Fruit fly (Drosophila melanogaster) whole organism, prepupa: ENCODE results near the gene CG4822.
A peak's percentile ranks its signal among the peaks of the same experiment; 100 is the strongest.

Source experiments
- Blimp-1 ChIP-seq: fragments of 200-800 bp; sonication (Bioruptor generic); optimal IDR thresholded peaks from 3 replicates; lab custom pipeline; 2017; ENCODE audit warnings: missing biosample characterization, missing genetic modification characterization, mild to moderate bottlenecking, moderate library complexity, missing genetic modification reagents
- CG10669 ChIP-seq: fragments of 200-800 bp; sonication (Bioruptor generic); optimal IDR thresholded peaks from 3 replicates; lab custom pipeline; 2018; ENCODE audit warnings: missing biosample characterization, mild to moderate bottlenecking, missing genetic modification characterization, moderate library complexity
- CG11294 ChIP-seq: fragments of 200-800 bp; sonication (Bioruptor generic); IDR thresholded peaks from 2 replicates; pipeline ENCODE4 v1.3.6; 2022; ENCODE audit warnings: missing biosample characterization, missing genetic modification characterization
- CG11762 ChIP-seq: fragments of 200-800 bp; sonication (Bioruptor generic); optimal IDR thresholded peaks from 3 replicates; lab custom pipeline; 2016; ENCODE audit warnings: missing biosample characterization, missing genetic modification characterization; ENCODE audit not compliant: insufficient read depth
- CG1621 ChIP-seq: fragments of 200-800 bp; sonication (Bioruptor generic); optimal IDR thresholded peaks from 3 replicates; lab custom pipeline; 2018; ENCODE audit warnings: missing biosample characterization, mild to moderate bottlenecking, missing genetic modification characterization
- CG16779 ChIP-seq: fragments of 200-800 bp; sonication (Bioruptor generic); optimal IDR thresholded peaks from 3 replicates; lab custom pipeline; 2017; ENCODE audit warnings: missing biosample characterization, mild to moderate bottlenecking, missing genetic modification characterization
- CG4318 ChIP-seq: fragments of 200-800 bp; sonication (Bioruptor generic); optimal IDR thresholded peaks from 3 replicates; lab custom pipeline; 2017; ENCODE audit warnings: missing biosample characterization, mild to moderate bottlenecking, missing genetic modification characterization
- CG6808 ChIP-seq: fragments of 200-800 bp; sonication (Bioruptor generic); optimal IDR thresholded peaks from 3 replicates; lab custom pipeline; 2017; ENCODE audit warnings: missing biosample characterization, missing genetic modification characterization, mild to moderate bottlenecking, moderate library complexity, missing genetic modification reagents
- CG6854 ChIP-seq: fragments of 200-800 bp; sonication (Bioruptor generic); optimal IDR thresholded peaks from 2 replicates; lab custom pipeline; 2017; ENCODE audit warnings: missing biosample characterization, mild to moderate bottlenecking, missing genetic modification characterization
- CG8319 ChIP-seq: fragments of 200-800 bp; sonication (Bioruptor generic); optimal IDR thresholded peaks from 3 replicates; lab custom pipeline; 2016; ENCODE audit warnings: missing biosample characterization, missing genetic modification characterization
- CG8632 ChIP-seq: fragments of 200-800 bp; sonication (Bioruptor generic); optimal IDR thresholded peaks from 3 replicates; lab custom pipeline; 2016; ENCODE audit warnings: missing biosample characterization, missing genetic modification characterization
- CG9139 ChIP-seq: fragments of 200-800 bp; sonication (Bioruptor generic); optimal IDR thresholded peaks from 3 replicates; lab custom pipeline; 2017; ENCODE audit warnings: missing biosample characterization, mild to moderate bottlenecking, missing genetic modification characterization
- Eip75B ChIP-seq: fragments of 200-800 bp; sonication (Bioruptor generic); optimal IDR thresholded peaks from 3 replicates; lab custom pipeline; 2016; ENCODE audit warnings: missing biosample characterization, missing genetic modification characterization
- Eip78C ChIP-seq: fragments of 200-800 bp; sonication (Bioruptor generic); peaks from one replicate; lab custom pipeline; 2016; ENCODE audit warnings: missing biosample characterization, missing genetic modification characterization
- Eip93F ChIP-seq: fragments of 200-800 bp; sonication (Bioruptor generic); optimal IDR thresholded peaks from 2 replicates; lab custom pipeline; 2016; ENCODE audit warnings: missing biosample characterization, mild to moderate bottlenecking, missing genetic modification characterization
- Ets21C ChIP-seq: fragments of 200-800 bp; sonication (Bioruptor generic); optimal IDR thresholded peaks from 3 replicates; lab custom pipeline; 2016; ENCODE audit warnings: missing biosample characterization, missing genetic modification characterization
- Gug ChIP-seq: fragments of 200-800 bp; sonication (Bioruptor generic); IDR thresholded peaks from 2 replicates; pipeline ENCODE4 v1.3.6; 2022; ENCODE audit warnings: missing biosample characterization, missing genetic modification characterization
- Hr4 ChIP-seq: fragments of 200-800 bp; sonication (Bioruptor generic); optimal IDR thresholded peaks from 3 replicates; lab custom pipeline; 2016; ENCODE audit warnings: missing biosample characterization, missing genetic modification characterization
- Lpt ChIP-seq: fragments of 200-800 bp; sonication (Bioruptor generic); optimal IDR thresholded peaks from 3 replicates; lab custom pipeline; 2016; ENCODE audit warnings: missing biosample characterization, missing genetic modification characterization
- achi ChIP-seq: fragments of 200-800 bp; sonication (Bioruptor generic); optimal IDR thresholded peaks from 3 replicates; lab custom pipeline; 2016; ENCODE audit warnings: missing biosample characterization, missing genetic modification characterization
- cyc ChIP-seq: fragments of 200-800 bp; sonication (Bioruptor generic); optimal IDR thresholded peaks from 3 replicates; lab custom pipeline; 2016; ENCODE audit warnings: missing biosample characterization, missing genetic modification characterization
- dac ChIP-seq: fragments of 200-800 bp; sonication (Bioruptor generic); optimal IDR thresholded peaks from 2 replicates; lab custom pipeline; 2017; ENCODE audit warnings: missing biosample characterization, mild to moderate bottlenecking, missing genetic modification characterization
- fd59A ChIP-seq: fragments of 200-800 bp; sonication (Bioruptor generic); optimal IDR thresholded peaks from 2 replicates; lab custom pipeline; 2017; ENCODE audit warnings: missing biosample characterization, mild to moderate bottlenecking, missing genetic modification characterization, missing genetic modification reagents
- fd85E ChIP-seq: fragments of 200-800 bp; sonication (Bioruptor generic); optimal IDR thresholded peaks from 3 replicates; lab custom pipeline; 2016; ENCODE audit warnings: missing biosample characterization, missing genetic modification characterization
- fkh ChIP-seq: fragments of 200-800 bp; sonication (Bioruptor generic); optimal IDR thresholded peaks from 3 replicates; lab custom pipeline; 2017; ENCODE audit warnings: missing biosample characterization, mild to moderate bottlenecking, missing genetic modification characterization, moderate library complexity
- lz ChIP-seq: fragments of 200-800 bp; sonication (Bioruptor generic); optimal IDR thresholded peaks from 3 replicates; lab custom pipeline; 2016; ENCODE audit warnings: missing biosample characterization, missing genetic modification characterization
- net ChIP-seq: fragments of 200-800 bp; sonication (Bioruptor generic); optimal IDR thresholded peaks from 3 replicates; lab custom pipeline; 2016; ENCODE audit warnings: missing biosample characterization, missing genetic modification characterization
- pdm3 ChIP-seq: fragments of 200-800 bp; sonication (Bioruptor generic); optimal IDR thresholded peaks from 3 replicates; lab custom pipeline; 2016; ENCODE audit warnings: missing biosample characterization, missing genetic modification characterization
- salr ChIP-seq, 2 experiments: fragments of 200-800 bp; sonication (Bioruptor generic); optimal IDR thresholded peaks; 3 replicates each; lab custom pipeline; 2016 to 2018; ENCODE audit warnings: missing biosample characterization in 2 of 2, missing genetic modification characterization in 2 of 2, mild to moderate bottlenecking in 1 of 2
- spab ChIP-seq: fragments of 200-800 bp; sonication (Bioruptor generic); optimal IDR thresholded peaks from 2 replicates; lab custom pipeline; 2017; ENCODE audit warnings: missing biosample characterization, mild to moderate bottlenecking, missing genetic modification characterization, missing genetic modification reagents
- svp ChIP-seq: fragments of 200-800 bp; sonication (Bioruptor generic); peaks from one replicate; lab custom pipeline; 2016; ENCODE audit warnings: missing biosample characterization, missing genetic modification characterization
- vri ChIP-seq: fragments of 200-800 bp; sonication (Bioruptor generic); optimal IDR thresholded peaks from 3 replicates; lab custom pipeline; 2016; ENCODE audit warnings: missing biosample characterization, mild to moderate bottlenecking, missing genetic modification characterization

The CG4822 gene

dm6 chr2L:87255-87723 is 34.3 kb downstream of the CG4822 start, which contains the start of gene net (continued):
- TF ChIP-seq cyc, result peak; percentile 19
- TF ChIP-seq lz (GFP tag; lab: Kevin White, UChicago), result peak; percentile 10
- no peak for TF ChIP-seq CG11294 (GFP tag; lab: Robert Waterston, UW)
- peak; percentile 42 for TF ChIP-seq Eip75B
- TF ChIP-seq Ets21C (GFP tag; lab: Kevin White, UChicago), result no peak
- peak; percentile 31 for TF ChIP-seq CG1621 (tag; lab: Kevin White, UChicago)
- peak; percentile 86 for TF ChIP-seq net (GFP tag; lab: Kevin White, UChicago)
- TF ChIP-seq pdm3 (GFP tag; lab: Kevin White, UChicago), result peak; percentile 33

dm6 chr2L:85701-86100 is 35.9 kb downstream of the CG4822 start:
- peak; percentile 98 for TF ChIP-seq svp (GFP tag; lab: Kevin White, UChicago)
- no peak for TF ChIP-seq CG8319 (GFP tag; lab: Kevin White, UChicago)
- TF ChIP-seq Eip78C (GFP tag; lab: Kevin White, UChicago), result peak; percentile 20
- TF ChIP-seq, all 60 proteins: peak for 2

dm6 chr2L:85099-85498 is 36.5 kb downstream of the CG4822 start:
- TF ChIP-seq fkh (GFP tag; lab: Kevin White, UChicago), result peak; percentile 82
- no peak for TF ChIP-seq CG16779 (tag; lab: Kevin White, UChicago)
- TF ChIP-seq Eip78C (GFP tag; lab: Kevin White, UChicago), result no peak
- TF ChIP-seq, all 60 proteins: peak for 1

dm6 chr2L:82080-82479 is 39.5 kb downstream of the CG4822 start:
- TF ChIP-seq vri (peak; percentile 41), CG11762 (GFP tag; lab: Kevin White, UChicago) (no peak), achi (no peak)

- no peak for TF ChIP-seq CG8632
- TF ChIP-seq Eip78C (GFP tag; lab: Kevin White, UChicago), result peak; percentile 0
- TF ChIP-seq achi, result no peak
- no peak for TF ChIP-seq Hr4 (GFP tag; lab: Kevin White, UChicago)
- TF ChIP-seq Lpt (GFP tag; lab: Kevin White, UChicago), result no peak
- peak; percentile 91 for TF ChIP-seq fkh (GFP tag; lab: Kevin White, UChicago)
- no peak for TF ChIP-seq CG4318
- TF ChIP-seq Gug (GFP tag; lab: Robert Waterston, UW), result no peak
- TF ChIP-seq dac (GFP tag; lab: Kevin White, UChicago), result no peak
- TF ChIP-seq spab (GFP tag; lab: Kevin White, UChicago), result no peak
- TF ChIP-seq fd59A (GFP tag; lab: Kevin White, UChicago), result no peak
- no peak for TF ChIP-seq CG10669 (GFP tag; lab: Kevin White, UChicago)
- no peak for TF ChIP-seq CG16779 (tag; lab: Kevin White, UChicago)
- TF ChIP-seq CG6808, result no peak
- TF ChIP-seq CG9139 (GFP tag; lab: Kevin White, UChicago), result no peak
- TF ChIP-seq CG6854 (GFP tag; lab: Kevin White, UChicago), result no peak
- TF ChIP-seq CG11762 (GFP tag; lab: Kevin White, UChicago), result no peak
- TF ChIP-seq Blimp-1 (GFP tag; lab: Kevin White, UChicago), result no peak
- peak; percentile 68 for TF ChIP-seq vri
- no peak for TF ChIP-seq fd85E (GFP tag; lab: Kevin White, UChicago)
- no peak for TF ChIP-seq salr (GFP tag; optimal IDR thresholded peaks at IDR 0.05; lab: Kevin White, UChicago)
- no peak for TF ChIP-seq Eip93F (GFP tag; lab: Kevin White, UChicago)
- TF ChIP-seq, all 60 proteins: peak for 3
Measured at dm6 chr2L:81198-81597, 40.4 kb downstream of the CG4822 start.
